Fruit fly (Drosophila melanogaster) whole organism, prepupa: ENCODE measurements around the gene Bicra.

Source experiments
- Blimp-1 ChIP-seq: fragments of 200-800 bp; sonication (Bioruptor generic); optimal IDR thresholded peaks from 3 replicates; lab custom pipeline; 2017; ENCODE audit warnings: missing biosample characterization, missing genetic modification characterization, mild to moderate bottlenecking, moderate library complexity, missing genetic modification reagents
- CG10631 ChIP-seq: fragments of 200-800 bp; sonication (Bioruptor generic); optimal IDR thresholded peaks from 2 replicates; lab custom pipeline; 2016; ENCODE audit warnings: missing biosample characterization, missing genetic modification characterization
- CG11294 ChIP-seq: fragments of 200-800 bp; sonication (Bioruptor generic); IDR thresholded peaks from 2 replicates; pipeline ENCODE4 v1.3.6; 2022; ENCODE audit warnings: missing biosample characterization, missing genetic modification characterization
- CG11762 ChIP-seq: fragments of 200-800 bp; sonication (Bioruptor generic); optimal IDR thresholded peaks from 3 replicates; lab custom pipeline; 2016; ENCODE audit warnings: missing biosample characterization, missing genetic modification characterization; ENCODE audit not compliant: insufficient read depth
- CG15336 ChIP-seq: fragments of 200-800 bp; sonication (Bioruptor generic); IDR thresholded peaks from 2 replicates; pipeline ENCODE4 v1.3.6; 2022; ENCODE audit warnings: missing biosample characterization, missing genetic modification characterization
- CG16779 ChIP-seq: fragments of 200-800 bp; sonication (Bioruptor generic); optimal IDR thresholded peaks from 3 replicates; lab custom pipeline; 2017; ENCODE audit warnings: missing biosample characterization, mild to moderate bottlenecking, missing genetic modification characterization
- CG3032 ChIP-seq: fragments of 200-800 bp; optimal IDR thresholded peaks from 2 replicates; lab custom pipeline; 2019; ENCODE audit warnings: missing biosample characterization, mild to moderate bottlenecking, missing genetic modification characterization, moderate library complexity
- CG31627 ChIP-seq: fragments of 200-800 bp; sonication (Bioruptor generic); optimal IDR thresholded peaks from 3 replicates; lab custom pipeline; 2016; ENCODE audit warnings: missing biosample characterization, missing genetic modification characterization
- CG32006 ChIP-seq: fragments of 200-800 bp; sonication (Bioruptor generic); optimal IDR thresholded peaks from 3 replicates; lab custom pipeline; 2017; ENCODE audit warnings: missing biosample characterization, mild to moderate bottlenecking, missing genetic modification characterization
- CG34406 ChIP-seq: fragments of 200-800 bp; sonication (Bioruptor generic); optimal IDR thresholded peaks from 3 replicates; lab custom pipeline; 2016; ENCODE audit warnings: missing biosample characterization, missing genetic modification characterization
- CG4318 ChIP-seq: fragments of 200-800 bp; sonication (Bioruptor generic); optimal IDR thresholded peaks from 3 replicates; lab custom pipeline; 2017; ENCODE audit warnings: missing biosample characterization, mild to moderate bottlenecking, missing genetic modification characterization
- CG6276 ChIP-seq: fragments of 200-800 bp; sonication (Bioruptor generic); optimal IDR thresholded peaks from 2 replicates; lab custom pipeline; 2017; ENCODE audit warnings: missing biosample characterization, mild to moderate bottlenecking, missing genetic modification characterization
- CG6792 ChIP-seq: fragments of 200-800 bp; sonication (Bioruptor generic); optimal IDR thresholded peaks from 3 replicates; lab custom pipeline; 2016; ENCODE audit warnings: missing biosample characterization, missing genetic modification characterization
- CG6854 ChIP-seq: fragments of 200-800 bp; sonication (Bioruptor generic); optimal IDR thresholded peaks from 2 replicates; lab custom pipeline; 2017; ENCODE audit warnings: missing biosample characterization, mild to moderate bottlenecking, missing genetic modification characterization
- CG7368 ChIP-seq: fragments of 200-800 bp; sonication (Bioruptor generic); optimal IDR thresholded peaks from 3 replicates; lab custom pipeline; 2016; ENCODE audit warnings: missing biosample characterization, missing genetic modification characterization
- CG8319 ChIP-seq: fragments of 200-800 bp; sonication (Bioruptor generic); optimal IDR thresholded peaks from 3 replicates; lab custom pipeline; 2016; ENCODE audit warnings: missing biosample characterization, missing genetic modification characterization
- CG8632 ChIP-seq: fragments of 200-800 bp; sonication (Bioruptor generic); optimal IDR thresholded peaks from 3 replicates; lab custom pipeline; 2016; ENCODE audit warnings: missing biosample characterization, missing genetic modification characterization
- CG9139 ChIP-seq: fragments of 200-800 bp; sonication (Bioruptor generic); optimal IDR thresholded peaks from 3 replicates; lab custom pipeline; 2017; ENCODE audit warnings: missing biosample characterization, mild to moderate bottlenecking, missing genetic modification characterization
- Eip75B ChIP-seq: fragments of 200-800 bp; sonication (Bioruptor generic); optimal IDR thresholded peaks from 3 replicates; lab custom pipeline; 2016; ENCODE audit warnings: missing biosample characterization, missing genetic modification characterization
- Eip78C ChIP-seq: fragments of 200-800 bp; sonication (Bioruptor generic); peaks from one replicate; lab custom pipeline; 2016; ENCODE audit warnings: missing biosample characterization, missing genetic modification characterization
- Eip93F ChIP-seq: fragments of 200-800 bp; sonication (Bioruptor generic); optimal IDR thresholded peaks from 2 replicates; lab custom pipeline; 2016; ENCODE audit warnings: missing biosample characterization, mild to moderate bottlenecking, missing genetic modification characterization
- Ets21C ChIP-seq: fragments of 200-800 bp; sonication (Bioruptor generic); optimal IDR thresholded peaks from 3 replicates; lab custom pipeline; 2016; ENCODE audit warnings: missing biosample characterization, missing genetic modification characterization
- Ets96B ChIP-seq: fragments of 200-800 bp; optimal IDR thresholded peaks from 2 replicates; lab custom pipeline; 2019; ENCODE audit warnings: missing biosample characterization, mild to moderate bottlenecking, missing genetic modification characterization, moderate library complexity
- Gug ChIP-seq: fragments of 200-800 bp; sonication (Bioruptor generic); IDR thresholded peaks from 2 replicates; pipeline ENCODE4 v1.3.6; 2022; ENCODE audit warnings: missing biosample characterization, missing genetic modification characterization
- Hr38 ChIP-seq: sonication (Bioruptor generic); optimal IDR thresholded peaks from 2 replicates; lab custom pipeline; 2016; ENCODE audit warnings: missing biosample characterization, missing genetic modification characterization
- Hr39 ChIP-seq: fragments of 200-800 bp; sonication (Bioruptor generic); optimal IDR thresholded peaks from 2 replicates; lab custom pipeline; 2016; ENCODE audit warnings: missing biosample characterization, missing genetic modification characterization
- Hr4 ChIP-seq: fragments of 200-800 bp; sonication (Bioruptor generic); optimal IDR thresholded peaks from 3 replicates; lab custom pipeline; 2016; ENCODE audit warnings: missing biosample characterization, missing genetic modification characterization
- Lpt ChIP-seq: fragments of 200-800 bp; sonication (Bioruptor generic); optimal IDR thresholded peaks from 3 replicates; lab custom pipeline; 2016; ENCODE audit warnings: missing biosample characterization, missing genetic modification characterization
- Met ChIP-seq: fragments of 200-800 bp; sonication (Bioruptor generic); optimal IDR thresholded peaks from 3 replicates; lab custom pipeline; 2016; ENCODE audit warnings: missing biosample characterization, missing genetic modification characterization
- OdsH ChIP-seq: fragments of 200-800 bp; sonication (Bioruptor generic); optimal IDR thresholded peaks from 3 replicates; lab custom pipeline; 2016; ENCODE audit warnings: missing biosample characterization, missing genetic modification characterization
- Sox102F ChIP-seq: fragments of 200-800 bp; sonication (Bioruptor generic); optimal IDR thresholded peaks from 2 replicates; lab custom pipeline; 2016; ENCODE audit warnings: missing biosample characterization, mild to moderate bottlenecking, missing genetic modification characterization
- Sox14 ChIP-seq: fragments of 200-800 bp; sonication (Bioruptor generic); optimal IDR thresholded peaks from 3 replicates; lab custom pipeline; 2016; ENCODE audit warnings: missing biosample characterization, missing genetic modification characterization
- Sox15 ChIP-seq: fragments of 200-800 bp; sonication (Bioruptor generic); optimal IDR thresholded peaks from 3 replicates; lab custom pipeline; 2016; ENCODE audit warnings: missing biosample characterization, missing genetic modification characterization
- achi ChIP-seq: fragments of 200-800 bp; sonication (Bioruptor generic); optimal IDR thresholded peaks from 3 replicates; lab custom pipeline; 2016; ENCODE audit warnings: missing biosample characterization, missing genetic modification characterization
- acj6 ChIP-seq: fragments of 200-800 bp; sonication (Bioruptor generic); optimal IDR thresholded peaks from 3 replicates; lab custom pipeline; 2016; ENCODE audit warnings: missing biosample characterization, missing genetic modification characterization
- dsx ChIP-seq: fragments of 200-800 bp; optimal IDR thresholded peaks from 3 replicates; lab custom pipeline; 2019; ENCODE audit warnings: missing biosample characterization, mild to moderate bottlenecking, missing genetic modification characterization, moderate library complexity; ENCODE audit not compliant: poor library complexity, severe bottlenecking
- eg ChIP-seq: fragments of 200-800 bp; sonication (Bioruptor generic); IDR thresholded peaks from 3 replicates; pipeline ENCODE4 v1.3.6; 2022; ENCODE audit warnings: missing biosample characterization, missing genetic modification characterization
- esn ChIP-seq: fragments of 200-800 bp; sonication (Bioruptor generic); optimal IDR thresholded peaks from 2 replicates; lab custom pipeline; 2016; ENCODE audit warnings: missing biosample characterization, mild to moderate bottlenecking, missing genetic modification characterization, moderate library complexity
- fd85E ChIP-seq: fragments of 200-800 bp; sonication (Bioruptor generic); optimal IDR thresholded peaks from 3 replicates; lab custom pipeline; 2016; ENCODE audit warnings: missing biosample characterization, missing genetic modification characterization
- fkh ChIP-seq: fragments of 200-800 bp; sonication (Bioruptor generic); optimal IDR thresholded peaks from 3 replicates; lab custom pipeline; 2017; ENCODE audit warnings: missing biosample characterization, mild to moderate bottlenecking, missing genetic modification characterization, moderate library complexity
- lz ChIP-seq: fragments of 200-800 bp; sonication (Bioruptor generic); optimal IDR thresholded peaks from 3 replicates; lab custom pipeline; 2016; ENCODE audit warnings: missing biosample characterization, missing genetic modification characterization
- net ChIP-seq: fragments of 200-800 bp; sonication (Bioruptor generic); optimal IDR thresholded peaks from 3 replicates; lab custom pipeline; 2016; ENCODE audit warnings: missing biosample characterization, missing genetic modification characterization
- pdm3 ChIP-seq: fragments of 200-800 bp; sonication (Bioruptor generic); optimal IDR thresholded peaks from 3 replicates; lab custom pipeline; 2016; ENCODE audit warnings: missing biosample characterization, missing genetic modification characterization
- salr ChIP-seq, 2 experiments: fragments of 200-800 bp; sonication (Bioruptor generic); optimal IDR thresholded peaks; 3 replicates each; lab custom pipeline; 2016 to 2018; ENCODE audit warnings: missing biosample characterization in 2 of 2, missing genetic modification characterization in 2 of 2, mild to moderate bottlenecking in 1 of 2
- spab ChIP-seq: fragments of 200-800 bp; sonication (Bioruptor generic); optimal IDR thresholded peaks from 2 replicates; lab custom pipeline; 2017; ENCODE audit warnings: missing biosample characterization, mild to moderate bottlenecking, missing genetic modification characterization, missing genetic modification reagents
- ss ChIP-seq, 2 experiments: fragments of 200-800 bp; sonication (Bioruptor generic); optimal IDR thresholded peaks; 2 replicates in 1 of 2; 3 replicates in 1 of 2; lab custom pipeline; 2017 to 2018; ENCODE audit warnings: mild to moderate bottlenecking in 2 of 2, missing biosample characterization in 2 of 2, missing genetic modification characterization in 2 of 2, moderate library complexity in 1 of 2
- svp ChIP-seq: fragments of 200-800 bp; sonication (Bioruptor generic); peaks from one replicate; lab custom pipeline; 2016; ENCODE audit warnings: missing biosample characterization, missing genetic modification characterization

Bicra gene

dm6 chr3R:29111795-29112194 lies 49.0 kb downstream of the Bicra start:
- TF ChIP-seq spab (GFP tag; lab: Kevin White, UChicago) = no peak
- TF ChIP-seq Blimp-1 (GFP tag; lab: Kevin White, UChicago) = no peak
- no peak for TF ChIP-seq CG4318 (GFP tag; lab: Kevin White, UChicago)
- peak; percentile 54 for TF ChIP-seq fkh (GFP tag; lab: Kevin White, UChicago)
- no peak for TF ChIP-seq OdsH (GFP tag; lab: Kevin White, UChicago)
- TF ChIP-seq Eip75B (GFP tag; lab: Kevin White, UChicago) = no peak
- TF ChIP-seq dsx (GFP tag; lab: Kevin White, UChicago) = no peak
- TF ChIP-seq acj6 (GFP tag; lab: Kevin White, UChicago) = no peak
- no peak for TF ChIP-seq Hr4 (GFP tag; lab: Kevin White, UChicago)

dm6 chr3R:29112398-29113150 lies 49.7 kb downstream of the Bicra start, which contains the start of the genes alpha-Man-Ib and Pdhb:
alpha-Man-Ib (minus strand) TSS chr3R:29112822.
Pdhb (plus strand) TSS chr3R:29113071.
- no peak for TF ChIP-seq Hr39 (GFP tag; lab: Kevin White, UChicago)
- TF ChIP-seq CG4318 (GFP tag; lab: Kevin White, UChicago) = no peak
- TF ChIP-seq CG11762 (GFP tag; lab: Kevin White, UChicago) = peak; percentile 14
- TF ChIP-seq Hr4 (GFP tag; lab: Kevin White, UChicago) = no peak
- TF ChIP-seq fd85E = no peak
- TF ChIP-seq Lpt (GFP tag; lab: Kevin White, UChicago) = no peak
- TF ChIP-seq CG34406 (GFP tag; lab: Kevin White, UChicago) = no peak
- TF ChIP-seq CG11294 (GFP tag; lab: Robert Waterston, UW) = peak; percentile 46; the same call in 1 of the 2 replicates
- TF ChIP-seq Sox14 (GFP tag; lab: Kevin White, UChicago) = no peak
- TF ChIP-seq CG7368 (GFP tag; lab: Kevin White, UChicago) = peak; percentile 31
- peak; percentile 63 for TF ChIP-seq Eip93F (GFP tag; lab: Kevin White, UChicago)
- no peak for TF ChIP-seq CG15336
- TF ChIP-seq CG6854 (GFP tag; lab: Kevin White, UChicago) = no peak
- TF ChIP-seq Eip75B (GFP tag; lab: Kevin White, UChicago) = no peak
- no peak for TF ChIP-seq OdsH (GFP tag; lab: Kevin White, UChicago)
- TF ChIP-seq CG8632 (GFP tag; lab: Kevin White, UChicago) = peak; percentile 31
- peak; percentile 77 for TF ChIP-seq CG3032
- no peak for TF ChIP-seq spab (GFP tag; lab: Kevin White, UChicago)
- TF ChIP-seq Ets96B (tag; lab: Kevin White, UChicago) = no peak
- TF ChIP-seq lz (GFP tag; lab: Kevin White, UChicago) = peak; percentile 65
- no peak for TF ChIP-seq CG16779
- no peak for TF ChIP-seq Blimp-1 (GFP tag; lab: Kevin White, UChicago)
- TF ChIP-seq CG6792 = no peak
- TF ChIP-seq Gug (GFP tag; lab: Robert Waterston, UW) = peak; percentile 57; the same call in 1 of the 2 replicates
- TF ChIP-seq esn (GFP tag; lab: Kevin White, UChicago) = peak; percentile 66
- no peak for TF ChIP-seq Met (GFP tag; lab: Kevin White, UChicago)
- TF ChIP-seq net (GFP tag; lab: Kevin White, UChicago) = no peak
- no peak for TF ChIP-seq Ets21C
- no peak for TF ChIP-seq achi (GFP tag; lab: Kevin White, UChicago)
- TF ChIP-seq CG9139 (GFP tag; lab: Kevin White, UChicago) = no peak
- no peak for TF ChIP-seq CG10631 (GFP tag; lab: Kevin White, UChicago)
- TF ChIP-seq Sox102F = no peak
- peak; percentile 71 for TF ChIP-seq eg (GFP tag; lab: Robert Waterston, UW)
- TF ChIP-seq ss (GFP tag; optimal IDR thresholded peaks at IDR 0.05; lab: Kevin White, UChicago) = no peak
- no peak for TF ChIP-seq Hr38 (GFP tag; lab: Kevin White, UChicago)
- peak; percentile 45 for TF ChIP-seq fkh (GFP tag; lab: Kevin White, UChicago)
- TF ChIP-seq salr (GFP tag; optimal IDR thresholded peaks at IDR 0.05; lab: Kevin White, UChicago) = no peak
- TF ChIP-seq CG6276 (GFP tag; lab: Kevin White, UChicago) = no peak
- no peak for TF ChIP-seq CG32006
- TF ChIP-seq CG31627 = peak; percentile 68
- no peak for TF ChIP-seq Eip78C (GFP tag; lab: Kevin White, UChicago)
- peak; percentile 81 for TF ChIP-seq svp
- peak; percentile 63 for TF ChIP-seq Sox15
- no peak for TF ChIP-seq pdm3 (GFP tag; lab: Kevin White, UChicago)
- TF ChIP-seq CG8319 (GFP tag; lab: Kevin White, UChicago) = no peak
